Worm (Caenorhabditis elegans) whole organism, L1 larva: Measurements from ENCODE around the gene sap-49.

Experiments
- C16A3.4 ChIP-seq: fragments of 150-350 bp; optimal IDR thresholded peaks from 2 replicates; lab custom pipeline; 2014; ENCODE audit warnings: missing biosample characterization, missing genetic modification characterization
- aly-2 ChIP-seq: fragments of 150-350 bp; optimal IDR thresholded peaks from 2 replicates; lab custom pipeline; 2014; ENCODE audit warnings: missing biosample characterization, missing genetic modification characterization
- blmp-1 ChIP-seq: fragments of 150-350 bp; optimal IDR thresholded peaks from 2 replicates; lab custom pipeline; 2014; ENCODE audit warnings: missing biosample characterization, missing genetic modification characterization
- ceh-63 ChIP-seq: fragments of 200-800 bp; sonication (Bioruptor generic); optimal IDR thresholded peaks from 2 replicates; lab custom pipeline; 2018; ENCODE audit warnings: mild to moderate bottlenecking, missing genetic modification characterization, missing compliant biosample characterization
- ceh-8 ChIP-seq: fragments of 200-800 bp; sonication (Bioruptor generic); optimal IDR thresholded peaks from 2 replicates; lab custom pipeline; 2018; ENCODE audit warnings: mild to moderate bottlenecking, missing genetic modification characterization, moderate library complexity, missing compliant biosample characterization
- ceh-82 ChIP-seq, 3 experiments: fragments of 150-350 bp in 1 of 3; sonication (generic microtip) in 2 of 3; optimal IDR thresholded peaks; 2 replicates each; lab custom pipeline; 2014 to 2017; ENCODE audit warnings: missing biosample characterization in 3 of 3, missing genetic modification characterization in 3 of 3
- ceh-90 ChIP-seq: sonication (generic microtip); optimal IDR thresholded peaks from 2 replicates; lab custom pipeline; 2016; ENCODE audit warnings: missing genetic modification characterization, missing compliant biosample characterization
- dpl-1 ChIP-seq, 3 experiments: fragments of 150-350 bp in 2 of 3; sonication (generic microtip) in 1 of 3; optimal IDR thresholded peaks; 2 replicates each; lab custom pipeline; 2014 to 2017; ENCODE audit warnings: missing biosample characterization in 3 of 3, missing genetic modification characterization in 3 of 3, missing genetic modification reagents in 3 of 3
- efl-1 ChIP-seq, 4 experiments: fragments of 150-350 bp; optimal IDR thresholded peaks in 3 of 4; peaks in 1 of 4; 1 replicate in 1 of 4; 2 replicates in 3 of 4; lab custom pipeline; 2014; ENCODE audit warnings: missing biosample characterization in 2 of 4, missing genetic modification characterization in 2 of 4, missing genetic modification reagents in 2 of 4
- efl-3 ChIP-seq: fragments of 200-800 bp; sonication (Bioruptor generic); optimal IDR thresholded peaks from 2 replicates; lab custom pipeline; 2018; ENCODE audit warnings: mild to moderate bottlenecking, missing genetic modification characterization, missing compliant biosample characterization
- elt-2 ChIP-seq: sonication (generic microtip); optimal IDR thresholded peaks from 2 replicates; lab custom pipeline; 2016; ENCODE audit warnings: missing genetic modification characterization, mild to moderate bottlenecking, inconsistent platforms, missing compliant biosample characterization, missing genetic modification reagents
- fkh-10 ChIP-seq: sonication (generic microtip); optimal IDR thresholded peaks from 2 replicates; lab custom pipeline; 2017; ENCODE audit warnings: missing biosample characterization, missing genetic modification reagents, missing genetic modification characterization
- fkh-8 ChIP-seq: sonication (generic microtip); optimal IDR thresholded peaks from 2 replicates; lab custom pipeline; 2016; ENCODE audit warnings: mild to moderate bottlenecking, missing genetic modification characterization, missing compliant biosample characterization
- grh-1 ChIP-seq: fragments of 200-800 bp; sonication (Bioruptor generic); IDR thresholded peaks from 2 replicates; pipeline ENCODE4 v1.3.6; 2022; ENCODE audit warnings: missing genetic modification reagents, missing genetic modification characterization, missing compliant biosample characterization
- hlh-17 ChIP-seq: fragments of 200-800 bp; sonication (Bioruptor generic); optimal IDR thresholded peaks from 2 replicates; lab custom pipeline; 2018; ENCODE audit warnings: missing genetic modification characterization, mild to moderate bottlenecking, missing compliant biosample characterization, moderate library complexity, borderline replicate concordance
- irx-1 ChIP-seq: sonication (generic microtip); optimal IDR thresholded peaks from 2 replicates; lab custom pipeline; 2016; ENCODE audit warnings: missing genetic modification characterization, missing compliant biosample characterization
- isw-1 ChIP-seq: fragments of 200-800 bp; sonication (Bioruptor generic); IDR thresholded peaks from 2 replicates; pipeline ENCODE4 v1.3.6; 2022; ENCODE audit warnings: missing genetic modification characterization, missing compliant biosample characterization
- lin-13 ChIP-seq: fragments of 150-350 bp; optimal IDR thresholded peaks from 2 replicates; lab custom pipeline; 2014; ENCODE audit warnings: missing biosample characterization, missing genetic modification reagents, missing genetic modification characterization
- lin-14 ChIP-seq: fragments of 200-800 bp; sonication (Bioruptor generic); optimal IDR thresholded peaks from 2 replicates; lab custom pipeline; 2018; ENCODE audit warnings: mild to moderate bottlenecking, missing genetic modification characterization, moderate library complexity, missing compliant biosample characterization
- lin-15B ChIP-seq: fragments of 150-350 bp; sonication (generic microtip); optimal IDR thresholded peaks from 3 replicates; lab custom pipeline; 2014; ENCODE audit warnings: missing biosample characterization, missing genetic modification characterization
- lin-35 ChIP-seq, 2 experiments: fragments of 150-350 bp; optimal IDR thresholded peaks; 2 replicates each; lab custom pipeline; 2014; ENCODE audit warnings: missing biosample characterization in 2 of 2, missing genetic modification characterization in 2 of 2, missing genetic modification reagents in 2 of 2
- lir-3 ChIP-seq: sonication (generic microtip); optimal IDR thresholded peaks from 2 replicates; lab custom pipeline; 2016; ENCODE audit warnings: mild to moderate bottlenecking, missing genetic modification characterization, moderate library complexity, missing compliant biosample characterization; ENCODE audit not compliant: poor library complexity
- lsy-2 ChIP-seq, 2 experiments: fragments of 150-350 bp; optimal IDR thresholded peaks; 2 replicates each; lab custom pipeline; 2014; ENCODE audit warnings: missing biosample characterization in 2 of 2, missing genetic modification characterization in 2 of 2
- nhr-20 ChIP-seq: sonication (generic microtip); optimal IDR thresholded peaks from 2 replicates; lab custom pipeline; 2016; ENCODE audit warnings: mild to moderate bottlenecking, missing genetic modification characterization, missing compliant biosample characterization
- nhr-28 ChIP-seq: fragments of 150-350 bp; optimal IDR thresholded peaks from 2 replicates; lab custom pipeline; 2014; ENCODE audit warnings: missing biosample characterization, missing genetic modification characterization
- nhr-47 ChIP-seq: sonication (generic microtip); optimal IDR thresholded peaks from 2 replicates; lab custom pipeline; 2016; ENCODE audit warnings: mild to moderate bottlenecking, missing genetic modification characterization, moderate library complexity, missing compliant biosample characterization
- nhr-71 ChIP-seq: sonication (generic microtip); optimal IDR thresholded peaks from 2 replicates; lab custom pipeline; 2016; ENCODE audit warnings: mild to moderate bottlenecking, missing genetic modification characterization, moderate library complexity, missing compliant biosample characterization
- nhr-76 ChIP-seq: sonication (generic microtip); optimal IDR thresholded peaks from 2 replicates; lab custom pipeline; 2017; ENCODE audit warnings: missing biosample characterization, missing genetic modification characterization
- nhr-85 ChIP-seq: sonication (generic microtip); peaks from one replicate; lab custom pipeline; 2016; ENCODE audit warnings: missing genetic modification characterization, inconsistent platforms, missing compliant biosample characterization
- nhr-90 ChIP-seq: sonication (generic microtip); optimal IDR thresholded peaks from 2 replicates; lab custom pipeline; 2016; ENCODE audit warnings: mild to moderate bottlenecking, missing genetic modification characterization, missing compliant biosample characterization; ENCODE audit not compliant: poor library complexity
- pag-3 ChIP-seq: sonication (generic microtip); optimal IDR thresholded peaks from 2 replicates; lab custom pipeline; 2017; ENCODE audit warnings: missing genetic modification characterization, mild to moderate bottlenecking, missing compliant biosample characterization, antibody characterized with exemption, borderline replicate concordance; ENCODE audit not compliant: insufficient read depth
- pax-3 ChIP-seq: fragments of 200-800 bp; sonication (Bioruptor generic); optimal IDR thresholded peaks from 2 replicates; lab custom pipeline; 2018; ENCODE audit warnings: mild to moderate bottlenecking, missing genetic modification characterization, moderate library complexity, missing compliant biosample characterization
- rnt-1 ChIP-seq: sonication (generic microtip); optimal IDR thresholded peaks from 2 replicates; lab custom pipeline; 2016; ENCODE audit warnings: mild to moderate bottlenecking, missing genetic modification characterization, moderate library complexity, missing compliant biosample characterization
- skn-1 ChIP-seq: fragments of 150-350 bp; optimal IDR thresholded peaks from 2 replicates; lab custom pipeline; 2014; ENCODE audit warnings: missing biosample characterization, missing genetic modification characterization
- snpc-4 ChIP-seq: fragments of 150-350 bp; optimal IDR thresholded peaks from 2 replicates; lab custom pipeline; 2014; ENCODE audit warnings: missing biosample characterization, missing genetic modification characterization
- snu-23 ChIP-seq: sonication (generic microtip); optimal IDR thresholded peaks from 2 replicates; lab custom pipeline; 2016; ENCODE audit warnings: missing genetic modification characterization, missing compliant biosample characterization
- sox-4 ChIP-seq: sonication (generic microtip); optimal IDR thresholded peaks from 2 replicates; lab custom pipeline; 2016; ENCODE audit warnings: missing genetic modification characterization, missing compliant biosample characterization
- sup-37 ChIP-seq: fragments of 200-800 bp; sonication (Bioruptor generic); optimal IDR thresholded peaks from 2 replicates; lab custom pipeline; 2018; ENCODE audit warnings: mild to moderate bottlenecking, missing genetic modification characterization, missing compliant biosample characterization
- swsn-7 ChIP-seq: sonication (generic microtip); optimal IDR thresholded peaks from 2 replicates; lab custom pipeline; 2016; ENCODE audit warnings: missing genetic modification characterization, missing compliant biosample characterization
- tbx-2 ChIP-seq: sonication (generic microtip); optimal IDR thresholded peaks from 2 replicates; lab custom pipeline; 2016; ENCODE audit warnings: missing genetic modification characterization, missing compliant biosample characterization
- tlp-1 ChIP-seq: fragments of 150-350 bp; optimal IDR thresholded peaks from 2 replicates; lab custom pipeline; 2014; ENCODE audit warnings: missing biosample characterization, missing genetic modification characterization
- unc-130 ChIP-seq: fragments of 150-350 bp; optimal IDR thresholded peaks from 2 replicates; lab custom pipeline; 2017; ENCODE audit warnings: missing biosample characterization, missing genetic modification characterization, inconsistent platforms
- vab-15 ChIP-seq: sonication (generic microtip); optimal IDR thresholded peaks from 2 replicates; lab custom pipeline; 2017; ENCODE audit warnings: missing genotype, mild to moderate bottlenecking, missing genetic modification characterization, missing compliant biosample characterization
- xbp-1 ChIP-seq: sonication (generic microtip); optimal IDR thresholded peaks from 2 replicates; lab custom pipeline; 2016; ENCODE audit warnings: missing genetic modification characterization, missing compliant biosample characterization
- ztf-4 ChIP-seq: fragments of 150-350 bp; optimal IDR thresholded peaks from 2 replicates; lab custom pipeline; 2014; ENCODE audit warnings: missing biosample characterization, missing genetic modification characterization

Gene sap-49

DNA sequence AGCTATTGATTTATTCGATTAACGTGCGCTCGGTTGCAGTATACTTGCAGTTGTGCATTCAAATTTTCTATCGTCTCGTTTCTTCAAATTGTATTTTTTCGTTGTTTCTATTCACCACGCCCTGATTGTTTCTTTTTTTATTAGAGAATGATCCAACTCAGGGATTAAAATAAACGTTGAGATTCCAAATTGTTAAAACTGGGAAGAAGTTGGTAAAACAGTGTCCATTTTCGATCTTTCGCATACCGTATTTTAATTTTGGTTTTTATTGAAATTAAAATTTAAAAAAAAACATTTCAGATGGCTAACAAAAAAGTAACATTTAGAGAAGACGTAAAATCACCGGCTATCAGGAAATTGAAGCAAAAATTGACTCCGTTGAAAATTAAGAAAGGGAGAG lies 11.7 kb upstream of the sap-49 start, which contains the start of gene apn-1:
apn-1 (plus strand) TSS at position 301 of the 400 bp plus-strand sequence.
- no peak for TF ChIP-seq sox-4
- no peak for TF ChIP-seq lin-15B (tag; lab: Kevin White, UChicago)
- no peak for TF ChIP-seq isw-1
- TF ChIP-seq ceh-8 (GFP tag; lab: Kevin White, UChicago), result no peak
- no peak for TF ChIP-seq rnt-1

DNA sequence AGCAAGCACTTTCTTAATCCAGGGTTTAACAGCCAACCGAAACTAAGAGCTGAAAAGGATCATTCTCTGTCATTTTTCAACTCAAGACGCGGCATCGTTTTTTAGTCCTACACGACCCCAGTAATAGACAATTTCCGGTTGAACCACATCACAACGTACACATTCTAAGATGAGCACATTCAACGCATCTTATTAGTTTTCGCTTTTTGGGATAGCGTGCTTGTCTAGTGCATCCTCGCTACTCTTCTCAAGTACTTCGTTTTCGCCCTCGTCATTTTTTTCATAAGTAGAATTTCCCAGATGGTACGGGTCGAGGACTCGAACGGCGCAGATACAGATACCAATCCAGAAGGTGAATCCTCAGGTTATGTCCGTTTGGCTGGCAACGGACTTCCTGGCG lies 6.7 kb upstream of the sap-49 start, which contains the start of gene T05H10.1:
T05H10.1 (plus strand) TSS at position 301 of the 400 bp plus-strand sequence.
- TF ChIP-seq ceh-90 (tag; lab: Kevin White, UChicago) (no peak), skn-1 (tag; lab: Kevin White, UChicago) (no peak), sup-37 (GFP tag; lab: Kevin White, UChicago) (no peak), nhr-76 (tag; lab: Kevin White, UChicago) (no peak), nhr-28 (tag; lab: Kevin White, UChicago) (no peak), tbx-2 (tag; lab: Kevin White, UChicago) (no peak), pax-3 (tag; lab: Kevin White, UChicago) (no peak), efl-3 (GFP tag; lab: Kevin White, UChicago) (no peak), ceh-63 (no peak), isw-1 (no peak), efl-1 (optimal IDR thresholded peaks at IDR 0.05; lab: Kevin White, UChicago) (no peak), efl-1 (GFP tag; optimal IDR thresholded peaks at IDR 0.05 in 1 of 2; lab: Kevin White, UChicago) (no peak), vab-15 (tag; lab: Kevin White, UChicago) (no peak), irx-1 (tag; lab: Kevin White, UChicago) (no peak), fkh-10 (GFP tag; lab: Kevin White, UChicago) (no peak), blmp-1 (tag; lab: Kevin White, UChicago) (no peak), elt-2 (tag; lab: Kevin White, UChicago) (no peak), snu-23 (GFP tag; lab: Kevin White, UChicago) (no peak), snpc-4 (no peak), aly-2 (tag; lab: Kevin White, UChicago) (no peak)

DNA sequence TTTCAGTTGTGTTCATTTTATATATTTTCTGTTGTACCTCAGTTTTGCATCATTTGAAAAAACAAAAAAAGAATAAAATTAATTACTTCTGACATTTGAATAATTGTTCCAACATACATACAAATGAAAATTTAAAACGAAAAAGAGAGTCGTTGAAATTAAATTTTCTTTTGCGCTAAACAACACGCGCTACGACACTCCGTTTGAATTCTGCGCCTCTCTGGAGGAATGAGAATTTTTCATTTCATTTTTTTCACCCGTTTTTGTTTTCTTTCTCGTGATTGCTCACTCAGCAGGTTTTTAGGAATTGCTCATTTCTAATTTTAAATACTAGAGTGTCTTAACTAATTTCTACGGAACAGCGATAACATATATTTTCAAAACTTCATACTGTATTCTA lies 6.1 kb upstream of the sap-49 start:
- TF ChIP-seq tlp-1 (tag; lab: Kevin White, UChicago), result no peak
- TF ChIP-seq efl-1 (optimal IDR thresholded peaks at IDR 0.05; lab: Kevin White, UChicago), result peak; percentile 21 to 38
- TF ChIP-seq efl-1 (GFP tag; optimal IDR thresholded peaks at IDR 0.05 in 1 of 2; lab: Kevin White, UChicago), result peak; percentile 47 to 68
- no peak for TF ChIP-seq unc-130 (tag; lab: Kevin White, UChicago)
- peak; percentile 13 for TF ChIP-seq rnt-1
- TF ChIP-seq skn-1 (tag; lab: Kevin White, UChicago), result peak; percentile 21
- no peak for TF ChIP-seq hlh-17
- TF ChIP-seq pag-3 (tag; lab: Kevin White, UChicago), result no peak
- TF ChIP-seq C16A3.4 (tag; lab: Kevin White, UChicago), result peak; percentile 18
- TF ChIP-seq sox-4, result no peak
- peak; percentile 54 for TF ChIP-seq nhr-85 (tag; lab: Kevin White, UChicago)
- peak; percentile 43 for TF ChIP-seq snu-23 (GFP tag; lab: Kevin White, UChicago)
- peak in 1 of 3 experiments; percentile 16 for TF ChIP-seq ceh-82 (tag; optimal IDR thresholded peaks at IDR 0.05; lab: Kevin White, UChicago)
- TF ChIP-seq lir-3 (tag; lab: Kevin White, UChicago), result peak; percentile 42
- TF ChIP-seq lin-15B (tag; lab: Kevin White, UChicago), result peak; percentile 72
- peak; percentile 30 to 60 for TF ChIP-seq lin-35 (GFP tag; optimal IDR thresholded peaks at IDR 0.05; lab: Kevin White, UChicago)
- TF ChIP-seq nhr-76 (tag; lab: Kevin White, UChicago), result no peak
- peak; percentile 48 for TF ChIP-seq blmp-1 (tag; lab: Kevin White, UChicago)
- TF ChIP-seq nhr-20 (tag; lab: Kevin White, UChicago), result peak; percentile 32
- TF ChIP-seq lin-13 (GFP tag; lab: Kevin White, UChicago), result peak; percentile 0
- peak in 2 of 3 experiments; percentile 12 to 42 for TF ChIP-seq dpl-1 (GFP tag; optimal IDR thresholded peaks at IDR 0.05; lab: Kevin White, UChicago)
- no peak for TF ChIP-seq vab-15 (tag; lab: Kevin White, UChicago)
- TF ChIP-seq ztf-4 (tag; lab: Kevin White, UChicago), result no peak
- peak; percentile 48 for TF ChIP-seq swsn-7 (tag; lab: Kevin White, UChicago)
- TF ChIP-seq nhr-71, result peak; percentile 36
- TF ChIP-seq nhr-47 (tag; lab: Kevin White, UChicago), result peak; percentile 27
- TF ChIP-seq lsy-2 (tag; optimal IDR thresholded peaks at IDR 0.05; lab: Kevin White, UChicago), result peak; percentile 65 to 74
- TF ChIP-seq lin-14 (GFP tag; lab: Kevin White, UChicago), result peak; percentile 30
- no peak for TF ChIP-seq grh-1 (GFP tag; lab: Robert Waterston, UW)
- TF ChIP-seq nhr-90, result no peak
- no peak for TF ChIP-seq fkh-8 (tag; lab: Kevin White, UChicago)
- peak; percentile 23 for TF ChIP-seq xbp-1
